Fruit fly (Drosophila melanogaster) whole organism, adult: Measurements from ENCODE around the gene Ugt36E1.

Experiments used
- CG11617 ChIP-seq: fragments of 200-800 bp; sonication (Bioruptor generic); optimal IDR thresholded peaks from 2 replicates; lab custom pipeline; 2017; ENCODE audit warnings: mild to moderate bottlenecking, missing biosample characterization, missing genetic modification reagents, missing genetic modification characterization
- CG12768 ChIP-seq: fragments of 200-800 bp; sonication (Bioruptor generic); optimal IDR thresholded peaks from 2 replicates; lab custom pipeline; 2017; ENCODE audit warnings: missing biosample characterization, missing genetic modification characterization, mild to moderate bottlenecking, moderate library complexity, missing genetic modification reagents
- CG14711 ChIP-seq: fragments of 200-800 bp; sonication (Bioruptor generic); optimal IDR thresholded peaks from 2 replicates; lab custom pipeline; 2018; ENCODE audit warnings: missing biosample characterization, mild to moderate bottlenecking, missing genetic modification characterization, moderate library complexity
- CG1620 ChIP-seq: fragments of 200-800 bp; sonication (Bioruptor generic); optimal IDR thresholded peaks from 2 replicates; lab custom pipeline; 2016; ENCODE audit warnings: missing biosample characterization, missing genetic modification characterization
- CG33017 ChIP-seq: fragments of 200-800 bp; sonication (Bioruptor generic); optimal IDR thresholded peaks from 2 replicates; lab custom pipeline; 2018; ENCODE audit warnings: missing biosample characterization, mild to moderate bottlenecking, missing genetic modification characterization, moderate library complexity
- CG5204 ChIP-seq: fragments of 200-800 bp; sonication (Bioruptor generic); optimal IDR thresholded peaks from 2 replicates; lab custom pipeline; 2016; ENCODE audit warnings: missing biosample characterization, missing genetic modification characterization
- CG7045 ChIP-seq: fragments of 200-800 bp; sonication (Bioruptor generic); optimal IDR thresholded peaks from 2 replicates; lab custom pipeline; 2017; ENCODE audit warnings: missing biosample characterization, mild to moderate bottlenecking, missing genetic modification characterization
- CG7101 ChIP-seq: fragments of 200-800 bp; sonication (Bioruptor generic); optimal IDR thresholded peaks from 2 replicates; lab custom pipeline; 2018; ENCODE audit warnings: missing biosample characterization, mild to moderate bottlenecking, missing genetic modification characterization, moderate library complexity
- Clk ChIP-seq: fragments of 200-800 bp; sonication (Bioruptor generic); optimal IDR thresholded peaks from 2 replicates; lab custom pipeline; 2017; ENCODE audit warnings: missing biosample characterization, missing genetic modification characterization
- Crg-1 ChIP-seq: fragments of 200-800 bp; sonication (Bioruptor generic); optimal IDR thresholded peaks from 2 replicates; lab custom pipeline; 2016; ENCODE audit warnings: missing biosample characterization, missing genetic modification characterization
- Hr96 ChIP-seq: fragments of 200-800 bp; sonication (Bioruptor generic); optimal IDR thresholded peaks from 2 replicates; lab custom pipeline; 2016; ENCODE audit warnings: missing biosample characterization, missing genetic modification characterization
- Mnt ChIP-seq: fragments of 200-800 bp; sonication (Bioruptor generic); optimal IDR thresholded peaks from 2 replicates; lab custom pipeline; 2016; ENCODE audit warnings: missing biosample characterization, mild to moderate bottlenecking, missing genetic modification characterization
- bab1 ChIP-seq: fragments of 200-800 bp; sonication (Bioruptor generic); optimal IDR thresholded peaks from 3 replicates; lab custom pipeline; 2019; ENCODE audit warnings: missing biosample characterization, mild to moderate bottlenecking, missing genetic modification characterization, moderate library complexity
- cic ChIP-seq: fragments of 200-800 bp; sonication (Bioruptor generic); optimal IDR thresholded peaks from 2 replicates; lab custom pipeline; 2017; ENCODE audit warnings: missing biosample characterization, mild to moderate bottlenecking, missing genetic modification characterization, moderate library complexity
- cnc ChIP-seq, 2 experiments: fragments of >200 bp; optimal IDR thresholded peaks; 2 replicates each; lab custom pipeline; 2017
- kay ChIP-seq: fragments of 200-800 bp; sonication (Bioruptor generic); peaks from one replicate; lab custom pipeline; 2016; ENCODE audit warnings: missing biosample characterization, missing genetic modification characterization, borderline replicate concordance
- ovo ChIP-seq: fragments of 200-800 bp; sonication (Bioruptor generic); optimal IDR thresholded peaks from 2 replicates; lab custom pipeline; 2016; ENCODE audit warnings: missing biosample characterization, missing genetic modification characterization
- pad ChIP-seq: fragments of 200-800 bp; sonication (Bioruptor generic); optimal IDR thresholded peaks from 3 replicates; lab custom pipeline; 2017; ENCODE audit warnings: missing biosample characterization, missing genetic modification characterization, mild to moderate bottlenecking, moderate library complexity, missing genetic modification reagents
- tj ChIP-seq: fragments of 200-800 bp; sonication (Bioruptor generic); optimal IDR thresholded peaks from 3 replicates; lab custom pipeline; 2017; ENCODE audit warnings: missing biosample characterization, mild to moderate bottlenecking, missing genetic modification characterization, moderate library complexity
- toe ChIP-seq: fragments of 200-800 bp; sonication (Bioruptor generic); optimal IDR thresholded peaks from 2 replicates; lab custom pipeline; 2016; ENCODE audit warnings: missing biosample characterization, missing genetic modification characterization

Ugt36E1 gene

DNA sequence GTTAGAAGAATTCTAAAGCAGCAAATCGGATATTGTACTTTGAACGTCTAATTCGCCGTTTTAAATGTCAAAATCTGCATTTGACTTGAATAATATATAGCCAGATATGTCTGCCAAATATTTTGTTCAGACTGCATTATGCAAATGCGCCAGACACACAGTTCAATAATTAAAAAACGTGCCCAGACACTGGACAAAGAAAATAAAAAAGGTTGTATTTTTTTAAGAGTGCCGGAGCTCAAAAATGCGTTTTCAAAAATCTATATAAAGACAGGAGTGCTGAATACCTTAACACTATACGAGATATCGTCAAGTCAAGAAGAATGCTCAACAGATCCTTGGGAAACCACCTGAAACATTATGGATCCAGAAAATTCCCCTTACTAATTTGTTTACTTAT, 14.2 kb upstream of the Ugt36E1 start, which contains the start of the genes CG17325 and CG42305:
Gene CG17325, plus strand, starts transcription at position 301 of the 400 bp plus-strand sequence.
Gene CG42305, plus strand, starts transcription at position 301 of the 400 bp plus-strand sequence.
- TF ChIP-seq CG33017 (tag; lab: Kevin White, UChicago) (no peak), CG11617 (no peak), Clk (GFP tag; lab: Kevin White, UChicago) (no peak), tj (no peak), ovo (GFP tag; lab: Kevin White, UChicago) (no peak), kay (no peak), bab1 (no peak), Hr96 (GFP tag; lab: Kevin White, UChicago) (no peak), CG5204 (no peak), cic (GFP tag; lab: Kevin White, UChicago) (no peak), toe (GFP tag; lab: Kevin White, UChicago) (no peak), Mnt (GFP tag; lab: Kevin White, UChicago) (no peak), CG1620 (GFP tag; lab: Kevin White, UChicago) (no peak), CG7045 (GFP tag; lab: Kevin White, UChicago) (no peak), CG14711 (tag; lab: Kevin White, UChicago) (no peak)

DNA sequence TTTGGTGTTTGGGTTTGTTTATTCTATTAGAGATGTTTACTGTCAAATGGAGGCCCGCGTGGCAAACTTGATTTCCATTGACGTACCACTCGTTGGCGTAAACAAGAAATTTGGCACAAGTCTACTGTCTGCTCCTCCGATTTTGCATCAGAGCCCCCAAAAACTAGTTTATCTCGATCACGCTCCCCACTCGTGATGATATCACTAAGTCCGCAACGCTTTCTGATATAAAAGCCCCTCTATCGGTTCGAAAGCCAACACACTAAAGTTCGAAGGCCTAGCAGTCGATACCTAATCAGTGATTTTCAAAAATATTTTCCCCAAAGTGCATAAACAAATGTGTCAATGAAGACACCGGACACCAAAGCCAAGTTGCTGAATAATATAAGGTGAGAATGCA, 13.8 kb upstream of the Ugt36E1 start:
- no peak for TF ChIP-seq bab1

DNA sequence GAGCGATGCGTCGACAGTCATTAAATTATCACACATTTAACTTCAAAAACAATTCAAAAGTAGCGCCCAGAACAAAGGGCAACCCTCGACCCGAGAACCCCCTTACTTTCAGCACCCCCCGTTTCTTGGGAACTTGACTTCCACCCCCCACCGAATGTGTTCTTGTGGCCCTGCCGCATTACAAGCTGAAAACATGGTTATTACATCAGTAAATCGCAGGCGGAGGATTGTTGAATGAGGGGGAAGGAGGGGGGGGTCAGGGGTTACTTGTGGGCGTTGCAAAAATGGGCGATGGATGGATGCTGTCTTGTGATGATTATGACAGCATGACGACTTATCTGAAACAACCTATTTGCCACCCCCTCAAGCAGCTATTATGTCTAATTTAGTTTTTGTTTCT, 11.4 kb upstream of the Ugt36E1 start:
- no peak for TF ChIP-seq CG12768 (GFP tag; lab: Kevin White, UChicago)
- no peak for TF ChIP-seq Clk (GFP tag; lab: Kevin White, UChicago)
- no peak for TF ChIP-seq CG11617
- no peak for TF ChIP-seq kay
- TF ChIP-seq cnc (optimal IDR thresholded peaks at IDR 0.05; lab: Kevin White, UChicago): no peak
- no peak for TF ChIP-seq ovo (GFP tag; lab: Kevin White, UChicago)
- no peak for TF ChIP-seq bab1
- TF ChIP-seq pad (GFP tag; lab: Kevin White, UChicago): no peak
- no peak for TF ChIP-seq Crg-1 (GFP tag; lab: Kevin White, UChicago)
- no peak for TF ChIP-seq Hr96 (GFP tag; lab: Kevin White, UChicago)
- TF ChIP-seq CG1620 (GFP tag; lab: Kevin White, UChicago): no peak

DNA sequence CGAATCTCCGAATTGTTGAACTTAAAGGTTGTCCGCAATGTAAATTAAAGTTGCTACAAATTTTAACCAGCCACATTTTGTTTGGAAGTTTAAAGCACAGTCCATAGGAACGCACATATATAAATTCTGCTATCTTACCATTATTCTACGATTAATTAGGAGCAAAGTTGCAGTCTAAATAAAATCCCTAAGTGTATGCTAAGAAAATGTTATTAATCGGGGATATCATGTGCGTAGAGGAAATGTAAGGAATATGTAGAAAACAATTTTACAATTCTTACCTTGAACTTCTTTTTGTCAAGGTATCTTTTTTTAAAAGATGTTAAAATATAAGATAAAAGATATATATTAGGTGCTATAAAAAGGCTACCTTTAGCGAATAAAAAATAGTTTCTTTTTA, 8.2 kb upstream of the Ugt36E1 start:
- TF ChIP-seq tj: no peak
- no peak for TF ChIP-seq CG14711 (tag; lab: Kevin White, UChicago)
- TF ChIP-seq toe (GFP tag; lab: Kevin White, UChicago): no peak
- TF ChIP-seq CG12768 (GFP tag; lab: Kevin White, UChicago): no peak
- TF ChIP-seq cic (GFP tag; lab: Kevin White, UChicago): no peak
- no peak for TF ChIP-seq Hr96 (GFP tag; lab: Kevin White, UChicago)
- no peak for TF ChIP-seq kay
- TF ChIP-seq CG7101 (tag; lab: Kevin White, UChicago): no peak
- no peak for TF ChIP-seq Crg-1 (GFP tag; lab: Kevin White, UChicago)
- no peak for TF ChIP-seq CG1620 (GFP tag; lab: Kevin White, UChicago)
- no peak for TF ChIP-seq ovo (GFP tag; lab: Kevin White, UChicago)
- no peak for TF ChIP-seq Clk (GFP tag; lab: Kevin White, UChicago)
- no peak for TF ChIP-seq pad (GFP tag; lab: Kevin White, UChicago)
- no peak for TF ChIP-seq cnc (optimal IDR thresholded peaks at IDR 0.05; lab: Kevin White, UChicago)
- TF ChIP-seq CG33017 (tag; lab: Kevin White, UChicago): no peak
- TF ChIP-seq bab1: no peak
- no peak for TF ChIP-seq CG5204
- TF ChIP-seq CG11617: no peak

DNA sequence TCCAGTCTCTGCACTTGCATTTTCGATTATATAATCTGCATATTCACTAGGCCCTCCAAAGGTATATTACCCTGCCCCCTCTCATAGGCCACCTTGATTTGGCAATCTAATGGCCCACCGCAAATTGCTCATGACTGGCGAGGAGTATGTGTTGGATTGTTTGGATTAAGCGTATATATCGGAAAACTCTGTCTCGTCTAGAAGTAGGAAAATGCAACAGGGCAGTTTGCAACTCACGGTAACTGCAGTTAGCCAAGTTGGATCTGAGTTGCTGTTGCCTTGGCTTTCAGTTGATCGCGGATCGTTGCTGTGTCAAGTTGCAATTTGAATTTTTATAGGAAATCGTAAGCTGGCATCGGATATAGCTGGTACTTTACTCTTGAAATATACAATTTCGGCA, 7.5 kb upstream of the Ugt36E1 start, which contains the start of gene Ugt36F1:
Gene Ugt36F1, plus strand, starts transcription at position 301 of the 400 bp plus-strand sequence.
- TF ChIP-seq Hr96 (GFP tag; lab: Kevin White, UChicago) (no peak), CG7045 (GFP tag; lab: Kevin White, UChicago) (no peak), Mnt (GFP tag; lab: Kevin White, UChicago) (no peak), kay (no peak), Clk (GFP tag; lab: Kevin White, UChicago) (no peak), CG14711 (tag; lab: Kevin White, UChicago) (no peak), CG33017 (tag; lab: Kevin White, UChicago) (no peak), CG5204 (no peak), toe (GFP tag; lab: Kevin White, UChicago) (no peak), ovo (GFP tag; lab: Kevin White, UChicago) (no peak), cnc (optimal IDR thresholded peaks at IDR 0.05; lab: Kevin White, UChicago) (no peak), pad (GFP tag; lab: Kevin White, UChicago) (no peak), CG7101 (tag; lab: Kevin White, UChicago) (no peak), CG1620 (GFP tag; lab: Kevin White, UChicago) (no peak), CG11617 (no peak), CG12768 (GFP tag; lab: Kevin White, UChicago) (no peak)

DNA sequence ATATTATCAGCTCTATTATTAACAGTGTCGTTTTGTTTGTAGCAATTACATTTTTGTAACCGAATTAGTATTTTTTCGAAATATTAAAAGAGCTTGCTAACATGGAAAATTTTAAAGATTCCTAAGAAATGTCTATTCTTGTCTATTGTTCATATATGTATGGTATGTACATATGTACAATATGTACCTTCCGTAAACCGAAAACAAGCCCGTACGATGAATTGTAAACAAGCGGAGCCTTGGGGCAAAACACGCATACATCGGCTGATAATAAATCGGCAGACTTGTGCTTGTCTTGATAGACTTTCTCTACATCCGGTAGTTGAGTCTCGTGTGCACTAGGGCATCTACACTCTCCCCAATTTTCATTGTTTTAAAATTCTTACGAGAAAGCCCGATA, 3.8 kb upstream of the Ugt36E1 start:
- no peak for TF ChIP-seq Crg-1 (GFP tag; lab: Kevin White, UChicago)

DNA sequence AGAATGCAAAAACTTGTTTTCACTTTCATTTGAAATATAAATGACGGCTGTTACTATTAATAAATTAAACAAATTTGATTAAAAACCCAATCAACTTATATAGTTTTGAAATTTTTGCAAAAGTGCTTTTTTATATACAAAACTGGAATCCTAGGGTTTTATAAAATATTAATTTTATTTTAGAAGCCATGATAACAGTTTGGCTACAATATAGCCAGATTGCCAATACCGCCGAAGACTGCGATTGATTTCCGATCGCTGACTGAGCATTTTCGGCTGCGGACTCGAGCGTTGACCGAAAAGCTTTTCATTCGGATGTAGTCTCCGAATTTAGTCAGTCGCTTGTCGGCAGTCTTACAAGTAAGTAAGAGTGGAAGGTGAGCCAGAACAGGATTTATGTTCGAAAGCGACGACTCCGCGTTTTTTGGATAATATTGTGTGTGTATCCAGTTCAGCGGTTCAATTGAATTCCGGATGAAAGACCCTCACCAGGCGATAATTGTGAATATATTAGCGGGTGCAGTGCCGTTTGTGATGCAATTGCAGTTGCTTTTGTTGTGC, 3.2 kb upstream of the Ugt36E1 start, which contains the start of gene Ugt36D1:
Gene Ugt36D1, plus strand, starts transcription at position 306 of the 561 bp plus-strand sequence.
- no peak for TF ChIP-seq CG7045 (GFP tag; lab: Kevin White, UChicago)
- TF ChIP-seq Hr96 (GFP tag; lab: Kevin White, UChicago): peak; percentile 27
- peak; percentile 94 for TF ChIP-seq tj
- no peak for TF ChIP-seq Crg-1 (GFP tag; lab: Kevin White, UChicago)
- no peak for TF ChIP-seq ovo (GFP tag; lab: Kevin White, UChicago)
- TF ChIP-seq CG11617: peak; percentile 80
- peak; percentile 20 for TF ChIP-seq Mnt (GFP tag; lab: Kevin White, UChicago)
- TF ChIP-seq CG5204: no peak
- no peak for TF ChIP-seq CG1620 (GFP tag; lab: Kevin White, UChicago)
- TF ChIP-seq bab1: peak; percentile 11
- no peak for TF ChIP-seq cic (GFP tag; lab: Kevin White, UChicago)
- TF ChIP-seq toe (GFP tag; lab: Kevin White, UChicago): no peak
- TF ChIP-seq cnc (optimal IDR thresholded peaks at IDR 0.05; lab: Kevin White, UChicago): no peak
- no peak for TF ChIP-seq CG12768 (GFP tag; lab: Kevin White, UChicago)
- TF ChIP-seq CG14711 (tag; lab: Kevin White, UChicago): no peak
- peak; percentile 5 for TF ChIP-seq CG7101 (tag; lab: Kevin White, UChicago)
- TF ChIP-seq kay: peak; percentile 86
- no peak for TF ChIP-seq pad (GFP tag; lab: Kevin White, UChicago)
- TF ChIP-seq CG33017 (tag; lab: Kevin White, UChicago): peak; percentile 0
- TF ChIP-seq Clk (GFP tag; lab: Kevin White, UChicago): no peak
